Fruit fly (Drosophila melanogaster) Kc167 (cell line): Measurements from ENCODE around the gene BicD.

Experiments used
- Myc ChIP-seq: fragments of >200 bp; optimal IDR thresholded peaks from 2 replicates; lab custom pipeline; 2017; ENCODE audit warnings: missing external identifiers
- Sin3A ChIP-seq: fragments of >200 bp; optimal IDR thresholded peaks from 2 replicates; lab custom pipeline; 2018; ENCODE audit warnings: missing external identifiers
- h ChIP-seq: fragments of >200 bp; optimal IDR thresholded peaks from 3 replicates; lab custom pipeline; 2018; ENCODE audit warnings: missing external identifiers
- insv ChIP-seq: fragments of >200 bp; optimal IDR thresholded peaks from 3 replicates; lab custom pipeline; 2018; ENCODE audit warnings: missing external identifiers
- psq ChIP-seq: fragments of >200 bp; optimal IDR thresholded peaks from 2 replicates; lab custom pipeline; 2017; ENCODE audit warnings: missing external identifiers
- ttk ChIP-seq: sonication (Bioruptor generic); optimal IDR thresholded peaks from 2 replicates; lab custom pipeline; 2017; ENCODE audit warnings: missing external identifiers

The BicD gene

DNA sequence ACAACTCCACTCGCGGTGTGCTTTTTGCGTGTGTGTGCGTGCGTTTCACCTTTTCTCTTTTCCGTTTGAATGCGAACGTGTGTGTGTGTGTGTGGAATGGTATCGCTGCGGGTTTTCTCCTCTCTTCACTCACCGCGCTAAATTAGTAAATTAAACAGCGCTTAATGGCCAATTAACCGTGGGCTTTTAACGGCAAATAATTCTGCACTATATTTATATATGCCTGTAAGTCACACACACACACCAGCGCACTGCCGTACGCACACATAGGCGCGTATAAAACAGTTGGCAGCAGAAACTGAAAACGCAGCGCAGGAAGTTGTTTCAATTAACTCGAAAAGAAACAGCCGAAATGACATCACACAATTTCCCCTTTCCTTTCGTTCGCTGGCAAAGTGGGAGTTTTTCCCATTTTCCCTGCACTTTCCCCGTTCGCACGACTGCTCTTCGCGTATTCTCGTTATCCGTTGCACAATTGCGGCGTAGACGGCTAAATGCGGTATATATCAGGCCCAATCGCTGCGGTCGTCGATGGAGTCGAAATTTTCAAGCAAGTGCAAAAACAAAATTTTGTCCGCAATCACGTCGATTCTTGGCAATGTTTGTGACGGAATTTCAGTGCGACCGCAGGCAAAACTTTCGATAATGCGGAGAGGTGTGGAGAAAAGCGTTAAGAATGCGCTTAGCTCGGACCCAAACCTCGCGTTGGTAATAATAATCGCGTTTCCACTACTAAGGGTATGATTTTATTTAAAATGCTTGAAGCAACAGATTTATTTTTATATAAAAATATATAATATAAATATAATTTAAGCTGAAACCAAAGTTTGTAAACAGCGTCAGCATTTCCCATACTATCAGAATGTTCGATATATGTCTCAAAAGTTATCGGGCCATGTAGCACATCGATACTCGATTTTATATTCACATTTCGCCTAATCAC, at the start of gene BicD:
TSS of gene BicD (minus strand) at position 634 of the 943 bp plus-strand sequence.
- TF ChIP-seq Sin3A (lab: Kevin White, UChicago), result no peak
- TF ChIP-seq Myc (lab: Kevin White, UChicago), result no peak
- no peak for TF ChIP-seq h (lab: Kevin White, UChicago)
- TF ChIP-seq ttk (lab: Kevin White, UChicago), result no peak
- TF ChIP-seq psq (lab: Kevin White, UChicago), result no peak
- no peak for TF ChIP-seq insv

- TF ChIP-seq Sin3A (lab: Kevin White, UChicago) (no peak), ttk (lab: Kevin White, UChicago) (no peak), h (lab: Kevin White, UChicago) (no peak), Myc (lab: Kevin White, UChicago) (no peak), insv (no peak), psq (lab: Kevin White, UChicago) (no peak)
Observed at dm6 chr2L:17514090-17514715, 41.2 kb upstream of the BicD start.

- TF ChIP-seq h (lab: Kevin White, UChicago) (no peak), ttk (lab: Kevin White, UChicago) (no peak), insv (no peak), Sin3A (lab: Kevin White, UChicago) (no peak), psq (lab: Kevin White, UChicago) (no peak), Myc (lab: Kevin White, UChicago) (no peak)
Observed at dm6 chr2L:17500946-17501451, 28.0 kb upstream of the BicD start, which contains the start of the genes mEFTs and Dhc36C. mEFTs (minus strand) TSS chr2L:17501106. Dhc36C (plus strand) TSS chr2L:17501401.

- TF ChIP-seq ttk (lab: Kevin White, UChicago) (no peak), Sin3A (lab: Kevin White, UChicago) (no peak), psq (lab: Kevin White, UChicago) (no peak), h (lab: Kevin White, UChicago) (no peak), Myc (lab: Kevin White, UChicago) (no peak), insv (no peak)
Observed at dm6 chr2L:17498721-17499120, 25.7 kb upstream of the BicD start, which contains the start of gene CG15142. CG15142 (minus strand) TSS chr2L:17498821.

- TF ChIP-seq h (lab: Kevin White, UChicago), result no peak
- no peak for TF ChIP-seq Sin3A (lab: Kevin White, UChicago)
- no peak for TF ChIP-seq ttk (lab: Kevin White, UChicago)
- TF ChIP-seq insv, result no peak
- TF ChIP-seq psq (lab: Kevin White, UChicago), result no peak
- TF ChIP-seq Myc (lab: Kevin White, UChicago), result no peak
Observed at dm6 chr2L:17497108-17497507, 24.1 kb upstream of the BicD start, which contains the start of gene qua. qua (minus strand) TSS chr2L:17497208.

DNA sequence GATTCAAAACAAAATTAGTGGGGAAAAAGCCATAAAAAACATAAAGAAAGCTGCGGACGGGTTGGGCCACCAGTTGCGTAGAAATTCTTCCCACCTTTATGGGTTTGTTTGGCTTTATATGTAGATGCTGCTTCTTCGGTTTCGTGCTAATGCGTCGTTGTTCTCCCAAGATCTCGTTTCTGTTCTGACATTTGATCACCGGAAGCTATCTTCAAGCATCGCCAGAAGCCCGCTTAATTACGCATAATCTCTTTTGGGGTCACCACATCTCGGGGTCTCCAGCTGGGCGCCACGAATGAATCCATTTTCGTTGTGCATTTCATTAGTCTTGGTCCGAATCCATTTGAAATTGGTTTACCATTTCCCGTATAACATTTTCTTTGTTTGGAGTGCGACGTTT, 22.7 kb upstream of the BicD start:
- no peak for TF ChIP-seq h (lab: Kevin White, UChicago)
- TF ChIP-seq insv, result no peak
- no peak for TF ChIP-seq ttk (lab: Kevin White, UChicago)
- TF ChIP-seq Sin3A (lab: Kevin White, UChicago), result no peak
- TF ChIP-seq psq (lab: Kevin White, UChicago), result no peak
- no peak for TF ChIP-seq Myc (lab: Kevin White, UChicago)

DNA sequence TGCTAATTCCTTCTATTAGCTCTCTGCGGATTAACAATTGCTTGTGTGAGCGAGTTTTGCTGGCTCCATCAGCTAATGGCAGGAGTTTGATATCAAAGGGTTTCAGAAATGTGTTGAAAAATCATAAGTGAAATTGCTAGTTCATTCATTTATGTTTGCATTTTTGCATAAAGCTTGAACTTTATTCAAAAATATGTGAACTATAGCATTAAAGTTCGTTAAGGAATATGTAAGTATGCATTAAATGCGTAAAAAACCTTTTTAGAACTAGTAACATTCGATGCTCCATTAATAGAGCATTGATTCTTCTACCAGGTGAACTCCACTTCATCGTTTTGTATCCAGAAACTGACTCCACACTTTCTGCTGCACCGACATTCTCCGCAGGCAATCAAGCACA, 19.7 kb upstream of the BicD start:
- TF ChIP-seq Sin3A (lab: Kevin White, UChicago) (no peak), psq (lab: Kevin White, UChicago) (no peak), h (lab: Kevin White, UChicago) (no peak)

dm6 chr2L:17486264-17486663, 13.2 kb upstream of the BicD start, which contains the start of gene CG43220:
CG43220 (plus strand) TSS chr2L:17486564.
- no peak for TF ChIP-seq psq (lab: Kevin White, UChicago)
- TF ChIP-seq ttk (lab: Kevin White, UChicago), result no peak
- TF ChIP-seq Sin3A (lab: Kevin White, UChicago), result no peak
- no peak for TF ChIP-seq Myc (lab: Kevin White, UChicago)
- TF ChIP-seq insv, result no peak
- TF ChIP-seq h (lab: Kevin White, UChicago), result no peak

DNA sequence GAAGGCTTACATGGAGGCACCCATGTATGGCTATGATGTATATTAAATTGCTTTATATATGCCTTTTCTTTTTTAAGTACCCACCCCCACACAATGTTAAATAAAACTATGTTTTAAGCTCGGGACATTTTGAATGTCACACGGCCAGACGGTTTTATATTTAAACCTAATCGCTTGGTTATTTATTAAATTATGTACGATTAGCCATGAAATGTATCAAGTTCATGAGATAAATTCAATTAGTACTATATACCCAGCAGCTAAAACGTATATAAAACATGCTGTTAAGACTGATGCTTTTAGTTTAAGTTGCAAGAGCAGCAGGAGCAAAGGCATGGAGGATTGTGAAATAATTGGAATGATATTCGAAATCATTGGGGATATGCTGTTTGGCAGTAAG, 12.4 kb upstream of the BicD start, which contains the start of the genes CG43221 and CG43645:
TSS of gene CG43221 (plus strand) at position 301 of the 400 bp plus-strand sequence.
TSS of gene CG43645 (plus strand) at position 301 of the 400 bp plus-strand sequence.
- TF ChIP-seq Sin3A (lab: Kevin White, UChicago) (no peak), Myc (lab: Kevin White, UChicago) (no peak), ttk (lab: Kevin White, UChicago) (no peak), insv (no peak), h (lab: Kevin White, UChicago) (no peak), psq (lab: Kevin White, UChicago) (no peak)

DNA sequence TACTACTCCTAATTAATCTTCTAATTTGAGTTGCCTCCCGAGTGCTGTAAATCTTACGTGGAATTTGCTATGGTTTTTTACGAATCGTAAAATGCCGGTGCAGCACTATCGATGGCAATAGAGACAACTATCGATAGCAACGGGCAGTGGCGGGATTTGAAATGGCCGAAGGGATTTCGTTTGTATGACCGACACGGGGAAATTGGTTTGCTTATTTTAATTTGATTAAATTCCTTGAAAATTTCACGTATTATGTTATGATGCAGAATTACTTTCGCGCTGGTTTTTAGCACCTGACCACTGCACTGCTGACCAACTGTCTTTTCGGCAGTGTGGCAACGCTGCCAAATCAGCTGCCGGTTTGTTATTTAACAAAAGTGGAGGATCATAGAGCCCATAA, 11.2 kb upstream of the BicD start, which contains the start of the genes GCS2beta and CG5131:
TSS of gene GCS2beta (minus strand) at position 134 of the 400 bp plus-strand sequence.
TSS of gene CG5131 (plus strand) at position 328 of the 400 bp plus-strand sequence.
- no peak for TF ChIP-seq insv

DNA sequence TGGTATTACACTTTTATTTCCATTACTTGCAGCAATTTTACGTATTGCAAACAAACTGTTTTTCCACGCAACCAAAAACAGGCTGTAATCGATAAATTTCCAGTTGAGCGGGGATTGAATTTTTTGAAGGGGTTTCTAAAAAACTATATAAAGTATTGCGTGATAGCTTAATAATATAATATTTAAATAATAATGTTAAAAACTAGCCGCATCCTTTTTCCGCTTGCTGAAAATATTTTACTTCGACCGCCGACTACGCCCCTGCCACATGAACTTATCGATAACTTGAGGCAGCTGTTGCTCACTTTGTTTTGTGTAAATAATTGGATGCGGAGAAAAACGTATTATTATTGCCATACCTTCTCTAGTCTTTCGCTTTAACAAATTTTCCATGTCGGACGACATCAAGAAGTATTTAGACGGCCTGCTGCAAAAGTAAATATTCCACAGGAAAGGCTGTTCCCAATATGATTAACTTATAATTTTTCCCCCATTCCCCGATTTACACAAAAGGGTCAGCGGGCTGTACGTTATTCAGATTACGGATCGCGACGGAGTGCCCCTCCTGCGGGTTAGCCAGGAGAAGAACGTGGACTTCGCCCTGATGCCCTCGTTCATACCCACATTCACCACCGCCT, 8.0 kb upstream of the BicD start, which contains the start of the genes fws and Lamtor3:
TSS of gene fws (minus strand) at position 87 of the 638 bp plus-strand sequence.
TSS of gene Lamtor3 (plus strand) at position 289 of the 638 bp plus-strand sequence.
- TF ChIP-seq h (lab: Kevin White, UChicago), result no peak
- TF ChIP-seq Sin3A (lab: Kevin White, UChicago), result no peak
- no peak for TF ChIP-seq Myc (lab: Kevin White, UChicago)
- TF ChIP-seq psq (lab: Kevin White, UChicago), result no peak
- TF ChIP-seq insv, result no peak
- no peak for TF ChIP-seq ttk (lab: Kevin White, UChicago)
